Fruit fly (Drosophila melanogaster) whole organism, adult: Measurements from ENCODE around the gene CG6067.

ENCODE experiments used
- CG11617 ChIP-seq: fragments of 200-800 bp; sonication (Bioruptor generic); optimal IDR thresholded peaks from 2 replicates; lab custom pipeline; 2017; ENCODE audit warnings: mild to moderate bottlenecking, missing biosample characterization, missing genetic modification reagents, missing genetic modification characterization
- CG12768 ChIP-seq: fragments of 200-800 bp; sonication (Bioruptor generic); optimal IDR thresholded peaks from 2 replicates; lab custom pipeline; 2017; ENCODE audit warnings: missing biosample characterization, missing genetic modification characterization, mild to moderate bottlenecking, moderate library complexity, missing genetic modification reagents
- CG14711 ChIP-seq: fragments of 200-800 bp; sonication (Bioruptor generic); optimal IDR thresholded peaks from 2 replicates; lab custom pipeline; 2018; ENCODE audit warnings: missing biosample characterization, mild to moderate bottlenecking, missing genetic modification characterization, moderate library complexity
- CG1620 ChIP-seq: fragments of 200-800 bp; sonication (Bioruptor generic); optimal IDR thresholded peaks from 2 replicates; lab custom pipeline; 2016; ENCODE audit warnings: missing biosample characterization, missing genetic modification characterization
- CG33017 ChIP-seq: fragments of 200-800 bp; sonication (Bioruptor generic); optimal IDR thresholded peaks from 2 replicates; lab custom pipeline; 2018; ENCODE audit warnings: missing biosample characterization, mild to moderate bottlenecking, missing genetic modification characterization, moderate library complexity
- CG5204 ChIP-seq: fragments of 200-800 bp; sonication (Bioruptor generic); optimal IDR thresholded peaks from 2 replicates; lab custom pipeline; 2016; ENCODE audit warnings: missing biosample characterization, missing genetic modification characterization
- CG7045 ChIP-seq: fragments of 200-800 bp; sonication (Bioruptor generic); optimal IDR thresholded peaks from 2 replicates; lab custom pipeline; 2017; ENCODE audit warnings: missing biosample characterization, mild to moderate bottlenecking, missing genetic modification characterization
- CG7101 ChIP-seq: fragments of 200-800 bp; sonication (Bioruptor generic); optimal IDR thresholded peaks from 2 replicates; lab custom pipeline; 2018; ENCODE audit warnings: missing biosample characterization, mild to moderate bottlenecking, missing genetic modification characterization, moderate library complexity
- Clk ChIP-seq: fragments of 200-800 bp; sonication (Bioruptor generic); optimal IDR thresholded peaks from 2 replicates; lab custom pipeline; 2017; ENCODE audit warnings: missing biosample characterization, missing genetic modification characterization
- Crg-1 ChIP-seq: fragments of 200-800 bp; sonication (Bioruptor generic); optimal IDR thresholded peaks from 2 replicates; lab custom pipeline; 2016; ENCODE audit warnings: missing biosample characterization, missing genetic modification characterization
- Hr96 ChIP-seq: fragments of 200-800 bp; sonication (Bioruptor generic); optimal IDR thresholded peaks from 2 replicates; lab custom pipeline; 2016; ENCODE audit warnings: missing biosample characterization, missing genetic modification characterization
- Mnt ChIP-seq: fragments of 200-800 bp; sonication (Bioruptor generic); optimal IDR thresholded peaks from 2 replicates; lab custom pipeline; 2016; ENCODE audit warnings: missing biosample characterization, mild to moderate bottlenecking, missing genetic modification characterization
- bab1 ChIP-seq: fragments of 200-800 bp; sonication (Bioruptor generic); optimal IDR thresholded peaks from 3 replicates; lab custom pipeline; 2019; ENCODE audit warnings: missing biosample characterization, mild to moderate bottlenecking, missing genetic modification characterization, moderate library complexity
- cic ChIP-seq: fragments of 200-800 bp; sonication (Bioruptor generic); optimal IDR thresholded peaks from 2 replicates; lab custom pipeline; 2017; ENCODE audit warnings: missing biosample characterization, mild to moderate bottlenecking, missing genetic modification characterization, moderate library complexity
- cnc ChIP-seq, 2 experiments: fragments of >200 bp; optimal IDR thresholded peaks; 2 replicates each; lab custom pipeline; 2017
- kay ChIP-seq: fragments of 200-800 bp; sonication (Bioruptor generic); peaks from one replicate; lab custom pipeline; 2016; ENCODE audit warnings: missing biosample characterization, missing genetic modification characterization, borderline replicate concordance
- ovo ChIP-seq: fragments of 200-800 bp; sonication (Bioruptor generic); optimal IDR thresholded peaks from 2 replicates; lab custom pipeline; 2016; ENCODE audit warnings: missing biosample characterization, missing genetic modification characterization
- pad ChIP-seq: fragments of 200-800 bp; sonication (Bioruptor generic); optimal IDR thresholded peaks from 3 replicates; lab custom pipeline; 2017; ENCODE audit warnings: missing biosample characterization, missing genetic modification characterization, mild to moderate bottlenecking, moderate library complexity, missing genetic modification reagents
- tj ChIP-seq: fragments of 200-800 bp; sonication (Bioruptor generic); optimal IDR thresholded peaks from 3 replicates; lab custom pipeline; 2017; ENCODE audit warnings: missing biosample characterization, mild to moderate bottlenecking, missing genetic modification characterization, moderate library complexity
- toe ChIP-seq: fragments of 200-800 bp; sonication (Bioruptor generic); optimal IDR thresholded peaks from 2 replicates; lab custom pipeline; 2016; ENCODE audit warnings: missing biosample characterization, missing genetic modification characterization

Gene CG6067

dm6 chrX:5974358-5975143 is 19.1 kb downstream of the CG6067 start:
- no peak for TF ChIP-seq kay

- TF ChIP-seq bab1 (GFP tag; lab: Kevin White, UChicago) (no peak), CG12768 (GFP tag; lab: Kevin White, UChicago) (no peak), kay (peak; percentile 17)
These were observed 21.7 kb downstream of the CG6067 start for dm6 chrX:5977113-5977512.

- TF ChIP-seq ovo (no peak), CG11617 (GFP tag; lab: Kevin White, UChicago) (no peak), CG33017 (tag; lab: Kevin White, UChicago) (no peak), CG1620 (no peak), CG7045 (GFP tag; lab: Kevin White, UChicago) (no peak), cnc (optimal IDR thresholded peaks at IDR 0.05; lab: Kevin White, UChicago) (no peak), bab1 (GFP tag; lab: Kevin White, UChicago) (no peak), toe (GFP tag; lab: Kevin White, UChicago) (no peak), pad (GFP tag; lab: Kevin White, UChicago) (no peak), Clk (GFP tag; lab: Kevin White, UChicago) (no peak), kay (no peak), tj (GFP tag; lab: Kevin White, UChicago) (no peak), CG5204 (GFP tag; lab: Kevin White, UChicago) (no peak), cic (no peak), CG12768 (GFP tag; lab: Kevin White, UChicago) (no peak), Crg-1 (GFP tag; lab: Kevin White, UChicago) (no peak), Hr96 (GFP tag; lab: Kevin White, UChicago) (no peak)
These were observed 22.3 kb downstream of the CG6067 start for dm6 chrX:5977769-5978168.

dm6 chrX:5980883-5981282 is 25.5 kb downstream of the CG6067 start:
- TF ChIP-seq CG5204 (GFP tag; lab: Kevin White, UChicago) (no peak), CG14711 (tag; lab: Kevin White, UChicago) (peak; percentile 28)

dm6 chrX:5981410-5981809 is 26.0 kb downstream of the CG6067 start:
- TF ChIP-seq Hr96 (GFP tag; lab: Kevin White, UChicago) (no peak), cic (no peak), CG33017 (tag; lab: Kevin White, UChicago) (no peak), tj (GFP tag; lab: Kevin White, UChicago) (no peak), CG7101 (no peak), CG12768 (GFP tag; lab: Kevin White, UChicago) (no peak), CG7045 (GFP tag; lab: Kevin White, UChicago) (no peak), toe (GFP tag; lab: Kevin White, UChicago) (no peak), cnc (optimal IDR thresholded peaks at IDR 0.05; lab: Kevin White, UChicago) (no peak), CG5204 (GFP tag; lab: Kevin White, UChicago) (no peak), kay (no peak), CG14711 (tag; lab: Kevin White, UChicago) (no peak), bab1 (GFP tag; lab: Kevin White, UChicago) (no peak), Crg-1 (GFP tag; lab: Kevin White, UChicago) (no peak), Mnt (GFP tag; lab: Kevin White, UChicago) (no peak), CG1620 (no peak), Clk (GFP tag; lab: Kevin White, UChicago) (no peak), CG11617 (GFP tag; lab: Kevin White, UChicago) (no peak), ovo (no peak)

dm6 chrX:5983390-5983789 is 28.0 kb downstream of the CG6067 start:
- no peak for TF ChIP-seq ovo
- no peak for TF ChIP-seq CG7101
- no peak for TF ChIP-seq Mnt (GFP tag; lab: Kevin White, UChicago)
- no peak for TF ChIP-seq CG1620
- TF ChIP-seq Hr96 (GFP tag; lab: Kevin White, UChicago), result no peak
- no peak for TF ChIP-seq cic
- TF ChIP-seq CG11617 (GFP tag; lab: Kevin White, UChicago), result no peak
- TF ChIP-seq tj (GFP tag; lab: Kevin White, UChicago), result no peak
- TF ChIP-seq CG5204 (GFP tag; lab: Kevin White, UChicago), result no peak
- TF ChIP-seq CG14711 (tag; lab: Kevin White, UChicago), result no peak
- TF ChIP-seq kay, result no peak
- TF ChIP-seq pad (GFP tag; lab: Kevin White, UChicago), result no peak
- TF ChIP-seq CG7045 (GFP tag; lab: Kevin White, UChicago), result no peak
- TF ChIP-seq bab1 (GFP tag; lab: Kevin White, UChicago), result no peak
- TF ChIP-seq CG33017 (tag; lab: Kevin White, UChicago), result no peak
- no peak for TF ChIP-seq Crg-1 (GFP tag; lab: Kevin White, UChicago)
- TF ChIP-seq CG12768 (GFP tag; lab: Kevin White, UChicago), result no peak

dm6 chrX:5987362-5987761 is 31.9 kb downstream of the CG6067 start:
- TF ChIP-seq Hr96 (GFP tag; lab: Kevin White, UChicago) (no peak), kay (peak; percentile 89), Clk (GFP tag; lab: Kevin White, UChicago) (no peak), Mnt (GFP tag; lab: Kevin White, UChicago) (no peak), cnc (optimal IDR thresholded peaks at IDR 0.05; lab: Kevin White, UChicago) (no peak)
